Worm (Caenorhabditis elegans): ENCODE results near the gene Y43F8A.2.

The Y43F8A.2 gene

DNA sequence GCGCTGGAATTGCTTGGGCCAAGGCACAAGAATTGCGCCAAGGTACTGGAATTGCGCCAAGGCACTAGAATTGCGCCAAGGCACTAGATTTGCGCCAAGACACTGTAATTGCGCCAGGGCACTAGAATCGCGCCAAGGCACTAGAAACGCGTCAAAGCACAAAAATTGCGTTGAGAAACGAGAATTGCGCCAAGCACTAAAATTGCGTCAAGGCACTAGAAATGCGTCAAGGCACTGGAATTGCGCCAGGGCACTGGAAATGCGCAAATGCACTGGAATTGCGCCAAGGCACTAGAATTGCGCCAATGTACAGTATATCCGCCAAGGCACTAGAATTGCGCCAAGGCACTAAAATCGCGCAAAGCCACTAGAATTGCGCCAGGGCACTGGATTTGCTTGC is 424 bp downstream of the Y43F8A.2 start:
- no peak for TF ChIP-seq snpc-1.2 (GFP tag; IDR thresholded peaks at IDR 0.05)
- no peak for TF ChIP-seq Y48G9A.11 (GFP tag; IDR thresholded peaks at IDR 0.05)
- TF ChIP-seq rbr-2 (tag; optimal IDR thresholded peaks at IDR 0.05), result no peak
- no peak for TF ChIP-seq dmd-9 (GFP tag; IDR thresholded peaks at IDR 0.05)
- no peak for TF ChIP-seq nhr-48 (tag; optimal IDR thresholded peaks at IDR 0.05)

DNA sequence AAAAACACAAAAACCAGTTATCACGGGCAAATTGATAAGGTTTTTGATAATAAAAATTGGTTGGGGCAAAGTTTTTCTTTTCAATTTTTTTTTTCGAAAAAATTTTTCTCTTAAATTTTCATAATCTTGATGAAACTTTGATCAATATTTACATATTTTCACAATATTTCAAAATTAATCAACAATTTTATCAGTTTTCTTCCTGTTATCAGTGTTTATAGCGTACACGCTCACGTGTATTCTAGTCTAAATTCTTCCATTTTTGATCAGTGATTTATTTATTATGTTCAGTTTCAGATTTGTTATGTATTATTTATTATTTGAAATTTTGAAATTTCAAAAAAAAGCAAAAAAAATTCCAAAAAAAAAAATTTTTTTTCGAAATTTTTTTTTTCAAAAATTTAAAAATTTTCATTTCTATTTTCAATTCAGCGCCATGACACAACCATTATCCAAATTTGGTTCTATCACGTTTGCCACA is 5.7 kb downstream of the Y43F8A.2 start, which contains the start of gene nceh-1:
Gene nceh-1, plus strand, starts transcription at position 431 of the 481 bp plus-strand sequence.
- peak; percentile 25 for TF ChIP-seq mep-1 (tag; optimal IDR thresholded peaks at IDR 0.05)
- no peak for TF ChIP-seq zag-1 (tag; optimal IDR thresholded peaks at IDR 0.05)
- peak; percentile 30 for TF ChIP-seq nhr-77 (tag; optimal IDR thresholded peaks at IDR 0.05)
- TF ChIP-seq pha-4 (GFP tag; IDR thresholded peaks at IDR 0.05), result no peak
- no peak for TF ChIP-seq pha-4 (tag; optimal IDR thresholded peaks at IDR 0.05)
- TF ChIP-seq pqm-1 (tag; optimal IDR thresholded peaks at IDR 0.05), result peak; percentile 28
- TF ChIP-seq ceh-62 (tag; optimal IDR thresholded peaks at IDR 0.05), result no peak
- TF ChIP-seq nhr-28 (tag; optimal IDR thresholded peaks at IDR 0.05), result peak; percentile 47
- peak; percentile 68 for TF ChIP-seq dve-1 (tag; optimal IDR thresholded peaks at IDR 0.05; ENCODE audit: insufficient read depth)
- no peak for TF ChIP-seq zfp-3 (GFP tag; conservative IDR thresholded peaks at IDR 0.05)
- no peak for TF ChIP-seq ZK337.2 (GFP tag; IDR thresholded peaks at IDR 0.05)
- no peak for TF ChIP-seq Y48G9A.11 (GFP tag; IDR thresholded peaks at IDR 0.05)
- no peak for TF ChIP-seq mdl-1 (tag; optimal IDR thresholded peaks at IDR 0.05)
- no peak for TF ChIP-seq php-3 (GFP tag; IDR thresholded peaks at IDR 0.05)
- no peak for TF ChIP-seq madf-9 (GFP tag; conservative IDR thresholded peaks at IDR 0.05)
- no peak for TF ChIP-seq daf-16 (GFP tag; optimal IDR thresholded peaks at IDR 0.05)
- peak; percentile 99 for TF ChIP-seq daf-16 (tag; optimal IDR thresholded peaks at IDR 0.05)
- TF ChIP-seq lsy-2 (tag; optimal IDR thresholded peaks at IDR 0.05), result no peak
- no peak for TF ChIP-seq mdt-29 (GFP tag; IDR thresholded peaks at IDR 0.05)
- no peak for TF ChIP-seq lim-7 (GFP tag; IDR thresholded peaks at IDR 0.05)

DNA sequence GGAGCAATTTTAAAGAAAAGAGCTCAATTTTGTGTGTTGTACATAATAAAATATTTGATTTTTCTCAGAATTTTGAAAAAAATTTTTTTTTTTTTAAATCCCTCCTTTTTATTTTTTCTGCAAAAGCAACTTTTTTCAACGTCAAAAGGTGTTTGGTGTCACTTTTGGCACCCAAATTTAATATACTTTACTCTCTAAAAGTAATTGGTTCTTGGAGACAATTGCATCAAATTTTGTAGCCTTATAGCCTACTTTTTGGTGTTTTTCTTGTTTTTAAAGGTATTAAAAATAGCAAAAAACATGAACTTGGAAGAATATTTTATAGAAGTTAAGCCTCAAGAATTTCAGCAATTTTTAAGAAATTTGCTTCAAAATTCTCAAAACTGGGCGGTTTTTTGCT is 9.6 kb downstream of the Y43F8A.2 start, which contains the start of gene srw-84:
Gene srw-84, plus strand, starts transcription at position 301 of the 400 bp plus-strand sequence.
- TF ChIP-seq snpc-1.2 (GFP tag; IDR thresholded peaks at IDR 0.05) (no peak), lin-1 (GFP tag; IDR thresholded peaks at IDR 0.05) (no peak), lin-13 (GFP tag; optimal IDR thresholded peaks at IDR 0.05) (no peak), saeg-2 (GFP tag; IDR thresholded peaks at IDR 0.05) (no peak), aha-1 (tag) (no peak), tra-1 (GFP tag; IDR thresholded peaks at IDR 0.05) (no peak), gei-8 (GFP tag; optimal IDR thresholded peaks at IDR 0.05) (no peak), mxl-3 (GFP tag; optimal IDR thresholded peaks at IDR 0.05) (no peak), F37D6.2 (tag; optimal IDR thresholded peaks at IDR 0.05) (no peak), fkh-10 (GFP tag; optimal IDR thresholded peaks at IDR 0.05) (no peak), pha-4 (GFP tag; IDR thresholded peaks at IDR 0.05) (no peak), pha-4 (tag; optimal IDR thresholded peaks at IDR 0.05) (no peak)

DNA sequence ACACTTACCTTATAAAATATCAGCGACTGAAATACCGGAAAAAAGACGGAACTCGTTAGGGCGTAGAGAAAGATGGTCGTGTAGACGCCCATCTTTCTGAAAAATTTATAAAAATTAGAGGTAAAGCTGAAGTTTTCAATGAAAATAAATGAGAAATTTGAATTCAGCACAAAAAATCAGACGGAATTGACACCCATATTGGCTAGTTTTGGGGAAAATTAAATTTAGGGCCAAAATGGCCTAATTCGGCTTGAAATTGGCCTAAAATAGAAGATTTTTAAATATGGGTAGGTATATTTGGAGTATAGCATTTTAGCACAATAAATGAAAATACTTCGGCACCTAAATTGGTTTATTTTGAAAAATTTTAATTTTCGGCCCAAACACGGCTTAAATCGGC is 18.7 kb downstream of the Y43F8A.2 start, which contains the start of gene slcr-46.2:
Gene slcr-46.2, minus strand, starts transcription at position 101 of the 400 bp plus-strand sequence.
- no peak for TF ChIP-seq cey-2 (tag; optimal IDR thresholded peaks at IDR 0.05; ENCODE audit: borderline replicate concordance, insufficient read depth)
- no peak for TF ChIP-seq ama-1 (optimal IDR thresholded peaks at IDR 0.05)
- TF ChIP-seq lin-1 (GFP tag; IDR thresholded peaks at IDR 0.05), result no peak
- no peak for TF ChIP-seq ctbp-1 (GFP tag; IDR thresholded peaks at IDR 0.05)
- TF ChIP-seq hmg-1.1 (GFP tag; IDR thresholded peaks at IDR 0.05), result no peak
- TF ChIP-seq spr-3 (GFP tag; optimal IDR thresholded peaks at IDR 0.05), result no peak
- TF ChIP-seq arid-1 (GFP tag; conservative IDR thresholded peaks at IDR 0.05), result no peak
- TF ChIP-seq nhr-77 (tag; optimal IDR thresholded peaks at IDR 0.05), result no peak
- TF ChIP-seq nhr-25 (tag; optimal IDR thresholded peaks at IDR 0.05; ENCODE audit: borderline replicate concordance, insufficient read depth), result no peak
- no peak for TF ChIP-seq egl-27 (tag; optimal IDR thresholded peaks at IDR 0.05)
- TF ChIP-seq daf-12 (tag; optimal IDR thresholded peaks at IDR 0.05), result no peak
- no peak for TF ChIP-seq mep-1 (tag; optimal IDR thresholded peaks at IDR 0.05)
- no peak for TF ChIP-seq daf-8 (GFP tag; IDR thresholded peaks at IDR 0.05)
- no peak for TF ChIP-seq mxl-2 (GFP tag; conservative IDR thresholded peaks at IDR 0.05)
- no peak for TF ChIP-seq nhr-10 (tag; optimal IDR thresholded peaks at IDR 0.05)
- no peak for TF ChIP-seq ZK546.5 (tag; optimal IDR thresholded peaks at IDR 0.05)
- TF ChIP-seq ceh-32 (tag; optimal IDR thresholded peaks at IDR 0.05; ENCODE audit: poor library complexity), result no peak
- no peak for TF ChIP-seq mdt-29 (GFP tag; IDR thresholded peaks at IDR 0.05)
- TF ChIP-seq fkh-10 (GFP tag; optimal IDR thresholded peaks at IDR 0.05), result no peak
- no peak for TF ChIP-seq F37D6.2 (tag; optimal IDR thresholded peaks at IDR 0.05)
